Fruit fly (Drosophila melanogaster): ENCODE data around the gene CG12535.

Gene CG12535

dm6 chrX:3381667-3382066, 67.1 kb downstream of the CG12535 start (continued):
- TF ChIP-seq CG1603 (tag; optimal IDR thresholded peaks at IDR 0.05) (peak; percentile 87), Taf1 (GFP tag; IDR thresholded peaks at IDR 0.05) (no peak), jumu (GFP tag; optimal IDR thresholded peaks at IDR 0.05) (peak; percentile 65), Dip3 (GFP tag; optimal IDR thresholded peaks at IDR 0.05) (peak; percentile 74), CG12219 (GFP tag; optimal IDR thresholded peaks at IDR 0.05) (peak; percentile 76), CG7839 (tag; optimal IDR thresholded peaks at IDR 0.05) (peak; percentile 81), slp2 (GFP tag; optimal IDR thresholded peaks at IDR 0.05) (peak; percentile 63), E2f1 (GFP tag; IDR thresholded peaks at IDR 0.05) (peak; percentile 80), CG18599 (GFP tag; optimal IDR thresholded peaks at IDR 0.05) (peak; percentile 62), Fer1 (GFP tag; optimal IDR thresholded peaks at IDR 0.05) (peak; percentile 24), CG14441 (GFP tag; IDR thresholded peaks at IDR 0.05) (peak; percentile 82), so (GFP tag; IDR thresholded peaks at IDR 0.05) (no peak; the same call in 1 of the 3 replicates), kah (GFP tag; optimal IDR thresholded peaks at IDR 0.05) (no peak), CG15479 (GFP tag; optimal IDR thresholded peaks at IDR 0.05) (no peak), Ets65A (GFP tag) (peak; percentile 94), rib (GFP tag; IDR thresholded peaks at IDR 0.05) (no peak), sna (GFP tag; IDR thresholded peaks at IDR 0.05; ENCODE audit: partially characterized antibody) (no peak), CG2678 (tag; optimal IDR thresholded peaks at IDR 0.05) (peak; percentile 72), CG17829 (tag; optimal IDR thresholded peaks at IDR 0.05) (peak; percentile 60), CG11560 (tag; IDR thresholded peaks at IDR 0.05) (no peak), Lim3 (GFP tag; IDR thresholded peaks at IDR 0.05) (no peak), Dll (GFP tag; IDR thresholded peaks at IDR 0.05; ENCODE audit: partially characterized antibody) (no peak), NK7.1 (GFP tag; optimal IDR thresholded peaks at IDR 0.05) (peak; percentile 56), lab (GFP tag; optimal IDR thresholded peaks at IDR 0.05) (peak; percentile 78), bab2 (GFP tag; optimal IDR thresholded peaks at IDR 0.05) (peak; percentile 77), al (GFP tag; IDR thresholded peaks at IDR 0.05) (peak; percentile 68), phol (tag; optimal IDR thresholded peaks at IDR 0.05) (peak; percentile 69), ftz-f1 (GFP tag; optimal IDR thresholded peaks at IDR 0.05) (no peak), Vsx1 (GFP tag; optimal IDR thresholded peaks at IDR 0.05) (peak; percentile 39), tx (GFP tag; optimal IDR thresholded peaks at IDR 0.05) (peak; percentile 73), Bteb2 (GFP tag; optimal IDR thresholded peaks at IDR 0.05) (peak; percentile 56), Xrp1 (GFP tag; IDR thresholded peaks at IDR 0.05) (peak; percentile 79), CG8388 (GFP tag; optimal IDR thresholded peaks at IDR 0.05) (peak; percentile 53), row (GFP tag; IDR thresholded peaks at IDR 0.05) (peak; percentile 84), Med (GFP tag) (peak; percentile 97), scrt (GFP tag; optimal IDR thresholded peaks at IDR 0.05) (peak; percentile 57), Sox100B (GFP tag; optimal IDR thresholded peaks at IDR 0.05) (peak; percentile 43), trh (GFP tag; optimal IDR thresholded peaks at IDR 0.05) (peak; percentile 28), CG6765 (GFP tag; optimal IDR thresholded peaks at IDR 0.05) (peak; percentile 26), CG4424 (GFP tag; optimal IDR thresholded peaks at IDR 0.05) (peak; percentile 73), gce (GFP tag; IDR thresholded peaks at IDR 0.05) (no peak), h (optimal IDR thresholded peaks at IDR 0.05) (no peak), sim (GFP tag; IDR thresholded peaks at IDR 0.05) (peak; percentile 56; the same call in 1 of the 2 replicates), CG9727 (GFP tag; optimal IDR thresholded peaks at IDR 0.05) (peak; percentile 53), fd64A (GFP tag; optimal IDR thresholded peaks at IDR 0.05) (no peak), CG14014 (GFP tag; IDR thresholded peaks at IDR 0.05) (peak; percentile 68; the same call in 1 of the 2 replicates), cwo (GFP tag; optimal IDR thresholded peaks at IDR 0.05) (peak; percentile 51), CG6175 (GFP tag; IDR thresholded peaks at IDR 0.05) (no peak; the same call in 2 of the 3 replicates), CG16815 (GFP tag; optimal IDR thresholded peaks at IDR 0.05) (peak; percentile 41), CG10147 (GFP tag; optimal IDR thresholded peaks at IDR 0.05) (peak; percentile 49), CrebB (tag; optimal IDR thresholded peaks at IDR 0.05) (peak; percentile 33), Atf-2 (GFP tag; optimal IDR thresholded peaks at IDR 0.05) (peak; percentile 73)
